Worm (Caenorhabditis elegans): ENCODE measurements around the gene srz-83.

srz-83 gene

ce11 chrIV:3551777-3552462 is 47.7 kb downstream of the srz-83 start (continued):
- no peak for TF ChIP-seq unc-42 (tag; optimal IDR thresholded peaks at IDR 0.05)
- TF ChIP-seq hlh-30 (tag; optimal IDR thresholded peaks at IDR 0.05; ENCODE audit: insufficient read depth), result peak; percentile 1
- TF ChIP-seq zip-5 (tag; optimal IDR thresholded peaks at IDR 0.05), result peak; percentile 36
- no peak for TF ChIP-seq ceh-9 (tag; optimal IDR thresholded peaks at IDR 0.05)
- peak; percentile 23 for TF ChIP-seq madf-2 (tag; optimal IDR thresholded peaks at IDR 0.05)
- TF ChIP-seq T23F11.4 (GFP tag; optimal IDR thresholded peaks at IDR 0.05), result peak; percentile 37
- peak; percentile 38 for TF ChIP-seq ztf-16 (tag; optimal IDR thresholded peaks at IDR 0.05)
- TF ChIP-seq ceh-31 (tag; optimal IDR thresholded peaks at IDR 0.05), result no peak
- TF ChIP-seq fkh-10 (GFP tag; optimal IDR thresholded peaks at IDR 0.05), result no peak
- TF ChIP-seq odd-2 (tag; optimal IDR thresholded peaks at IDR 0.05), result peak; percentile 46
- TF ChIP-seq K09A11.1 (tag; optimal IDR thresholded peaks at IDR 0.05; ENCODE audit: insufficient read depth), result peak; percentile 39
- TF ChIP-seq ahr-1 (tag; optimal IDR thresholded peaks at IDR 0.05), result no peak
- TF ChIP-seq unc-55 (GFP tag; optimal IDR thresholded peaks at IDR 0.05), result no peak
- peak; percentile 46 for TF ChIP-seq lin-11 (tag; optimal IDR thresholded peaks at IDR 0.05)
- no peak for TF ChIP-seq nhr-11 (tag; optimal IDR thresholded peaks at IDR 0.05)
- TF ChIP-seq ceh-2 (tag; optimal IDR thresholded peaks at IDR 0.05), result no peak
- TF ChIP-seq pat-9 (tag; optimal IDR thresholded peaks at IDR 0.05), result peak; percentile 49
- peak; percentile 37 for TF ChIP-seq gmeb-2 (tag; optimal IDR thresholded peaks at IDR 0.05)
- no peak for TF ChIP-seq pros-1 (tag; optimal IDR thresholded peaks at IDR 0.05)
- TF ChIP-seq dve-1 (tag; optimal IDR thresholded peaks at IDR 0.05), result no peak
- TF ChIP-seq npax-4 (tag; optimal IDR thresholded peaks at IDR 0.05), result peak; percentile 33
- TF ChIP-seq ets-4 (tag; optimal IDR thresholded peaks at IDR 0.05), result no peak
- no peak for TF ChIP-seq ceh-19 (GFP tag; optimal IDR thresholded peaks at IDR 0.05)
- peak; percentile 56 for TF ChIP-seq ttx-3 (tag; optimal IDR thresholded peaks at IDR 0.05)
- peak; percentile 36 for TF ChIP-seq fkh-6 (tag; optimal IDR thresholded peaks at IDR 0.05)
- no peak for TF ChIP-seq fax-1 (tag; optimal IDR thresholded peaks at IDR 0.05)
- peak; percentile 44 for TF ChIP-seq Y22D7AL.16 (tag; optimal IDR thresholded peaks at IDR 0.05)
- peak; percentile 28 for TF ChIP-seq ceh-34 (tag; optimal IDR thresholded peaks at IDR 0.05)
- peak; percentile 58; the same call in 1 of the 2 replicates for TF ChIP-seq unc-3 (GFP tag; conservative IDR thresholded peaks at IDR 0.05)
- TF ChIP-seq unc-3 (tag; optimal IDR thresholded peaks at IDR 0.05), result peak; percentile 37
- no peak for TF ChIP-seq ceh-30 (tag; optimal IDR thresholded peaks at IDR 0.05)
- TF ChIP-seq ref-2 (tag; optimal IDR thresholded peaks at IDR 0.05), result no peak
- no peak for TF ChIP-seq ama-1 (optimal IDR thresholded peaks at IDR 0.05)
- TF ChIP-seq F13H6.1 (tag; optimal IDR thresholded peaks at IDR 0.05), result no peak
- no peak for TF ChIP-seq hlh-8 (tag; optimal IDR thresholded peaks at IDR 0.05)
- TF ChIP-seq nhr-232 (tag; optimal IDR thresholded peaks at IDR 0.05), result peak; percentile 63
- TF ChIP-seq syd-9 (tag; optimal IDR thresholded peaks at IDR 0.05), result no peak
- no peak for TF ChIP-seq ceh-24 (tag; optimal IDR thresholded peaks at IDR 0.05)
- TF ChIP-seq sox-4 (tag; optimal IDR thresholded peaks at IDR 0.05), result peak; percentile 56
- TF ChIP-seq mec-3 (tag; optimal IDR thresholded peaks at IDR 0.05; ENCODE audit: borderline replicate concordance), result no peak
- peak; percentile 47 for TF ChIP-seq tbx-2 (tag; optimal IDR thresholded peaks at IDR 0.05)
- TF ChIP-seq pha-2 (tag; optimal IDR thresholded peaks at IDR 0.05), result peak; percentile 2
- peak; percentile 56 for TF ChIP-seq ceh-6 (GFP tag; optimal IDR thresholded peaks at IDR 0.05)

DNA sequence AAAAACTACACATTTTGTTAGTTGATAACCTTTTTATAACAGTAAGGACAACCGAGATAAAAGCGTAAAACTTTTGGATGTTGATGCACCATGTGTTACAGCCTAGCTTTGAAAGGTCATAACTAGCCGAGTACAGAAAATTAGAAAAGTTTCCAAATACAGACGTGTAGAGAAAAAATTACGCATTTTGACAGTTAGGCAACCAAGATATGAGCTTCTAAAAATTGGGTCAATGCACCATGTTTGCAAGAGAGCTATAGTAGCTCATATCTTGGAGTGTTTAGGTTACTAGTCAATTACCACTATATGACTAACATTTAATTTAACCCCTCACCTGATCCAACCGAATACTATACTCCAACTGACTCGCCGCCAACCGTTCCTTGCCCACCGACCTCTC is 48.7 kb downstream of the srz-83 start:
- no peak for TF ChIP-seq K02D7.2 (tag; optimal IDR thresholded peaks at IDR 0.05)
- TF ChIP-seq unc-86 (tag; optimal IDR thresholded peaks at IDR 0.05), result no peak
- no peak for TF ChIP-seq dve-1 (tag; optimal IDR thresholded peaks at IDR 0.05)
- TF ChIP-seq fax-1 (tag; optimal IDR thresholded peaks at IDR 0.05), result no peak
- no peak for TF ChIP-seq C08G9.2 (tag; optimal IDR thresholded peaks at IDR 0.05)
- no peak for TF ChIP-seq ceh-2 (tag; optimal IDR thresholded peaks at IDR 0.05)
- TF ChIP-seq syd-9 (tag; optimal IDR thresholded peaks at IDR 0.05), result no peak
- TF ChIP-seq pag-3 (tag; optimal IDR thresholded peaks at IDR 0.05; ENCODE audit: borderline replicate concordance), result no peak
